Fruit fly (Drosophila melanogaster) whole organism, embryonic: ENCODE measurements around the gene Ppat-Dpck.

Experiments used
- Ada2b ChIP-seq: fragments of 200-800 bp; sonication (Bioruptor generic); IDR thresholded peaks from 2 replicates; pipeline ENCODE4 v1.3.6; 2022; ENCODE audit warnings: missing biosample characterization, missing genetic modification characterization
- CG1024 ChIP-seq: fragments of 200-800 bp; sonication (Bioruptor generic); IDR thresholded peaks from 2 replicates; pipeline ENCODE4 v1.3.6; 2022; ENCODE audit warnings: missing biosample characterization, missing genetic modification characterization
- CG10543 ChIP-seq: fragments of 200-800 bp; sonication (Bioruptor generic); optimal IDR thresholded peaks from 3 replicates; lab custom pipeline; 2017; ENCODE audit warnings: missing biosample characterization, mild to moderate bottlenecking, missing genetic modification characterization, moderate library complexity
- CG11093 ChIP-seq: fragments of 200-800 bp; sonication (Bioruptor generic); IDR thresholded peaks from 3 replicates; pipeline ENCODE4 v1.3.6; 2022; ENCODE audit warnings: missing biosample characterization, missing genetic modification characterization
- CG13624 ChIP-seq: fragments of 200-800 bp; sonication (Bioruptor generic); optimal IDR thresholded peaks from 2 replicates; lab custom pipeline; 2016; ENCODE audit warnings: missing biosample characterization, missing genetic modification characterization
- CG14667 ChIP-seq: fragments of 200-800 bp; sonication (Bioruptor generic); IDR thresholded peaks from 2 replicates; pipeline ENCODE4 v1.3.6; 2022; ENCODE audit warnings: missing biosample characterization, missing genetic modification characterization
- CG1529 ChIP-seq: fragments of 200-800 bp; sonication (Bioruptor generic); optimal IDR thresholded peaks from 3 replicates; lab custom pipeline; 2018; ENCODE audit warnings: missing biosample characterization, missing genetic modification characterization
- CG2120 ChIP-seq: fragments of 200-800 bp; sonication (Bioruptor generic); optimal IDR thresholded peaks from 3 replicates; lab custom pipeline; 2016; ENCODE audit warnings: missing biosample characterization, missing genetic modification characterization
- CG2199 ChIP-seq: fragments of 200-800 bp; sonication (Bioruptor generic); IDR thresholded peaks from 3 replicates; pipeline ENCODE4 v1.3.6; 2022; ENCODE audit warnings: missing biosample characterization, missing genetic modification characterization
- CG31388 ChIP-seq: fragments of 200-800 bp; sonication (Bioruptor generic); optimal IDR thresholded peaks from 2 replicates; lab custom pipeline; 2016; ENCODE audit warnings: missing biosample characterization, missing genetic modification characterization
- CG3838 ChIP-seq: fragments of 200-800 bp; sonication (Bioruptor generic); optimal IDR thresholded peaks from 3 replicates; lab custom pipeline; 2016; ENCODE audit warnings: missing biosample characterization, missing genetic modification characterization
- CG4404 ChIP-seq: fragments of 200-800 bp; sonication (Bioruptor generic); IDR thresholded peaks from 2 replicates; pipeline ENCODE4 v1.3.6; 2022; ENCODE audit warnings: missing biosample characterization, missing genetic modification characterization
- CG5180 ChIP-seq: fragments of 200-800 bp; sonication (Bioruptor generic); optimal IDR thresholded peaks from 3 replicates; lab custom pipeline; 2017; ENCODE audit warnings: missing biosample characterization, missing genetic modification characterization, mild to moderate bottlenecking, moderate library complexity, missing genetic modification reagents
- CG9797 ChIP-seq: fragments of 200-800 bp; sonication (Bioruptor generic); optimal IDR thresholded peaks from 3 replicates; lab custom pipeline; 2018; ENCODE audit warnings: missing biosample characterization, mild to moderate bottlenecking, missing genetic modification characterization
- CG9932 ChIP-seq: fragments of 200-800 bp; sonication (Bioruptor generic); IDR thresholded peaks from 2 replicates; pipeline ENCODE4 v1.3.6; 2022; ENCODE audit warnings: missing biosample characterization, missing genetic modification characterization
- CrebB ChIP-seq: fragments of 200-800 bp; sonication (Bioruptor generic); optimal IDR thresholded peaks from 3 replicates; lab custom pipeline; 2018; ENCODE audit warnings: missing biosample characterization, mild to moderate bottlenecking, missing genetic modification characterization
- D ChIP-seq, 2 experiments: fragments of 200-800 bp in 1 of 2; fragments of >200 bp in 1 of 2; sonication (Bioruptor generic) in 1 of 2; optimal IDR thresholded peaks; 2 replicates in 1 of 2; 3 replicates in 1 of 2; lab custom pipeline; 2017; ENCODE audit warnings: mild to moderate bottlenecking in 1 of 2, missing biosample characterization in 1 of 2, missing genetic modification characterization in 1 of 2, missing genetic modification reagents in 1 of 2
- Dad ChIP-seq: fragments of 200-800 bp; sonication (Bioruptor generic); optimal IDR thresholded peaks from 3 replicates; lab custom pipeline; 2016; ENCODE audit warnings: missing biosample characterization, missing genetic modification characterization
- Dbx ChIP-seq: fragments of 200-800 bp; sonication (Bioruptor generic); IDR thresholded peaks from 3 replicates; pipeline ENCODE4 v1.3.6; 2022; ENCODE audit warnings: missing biosample characterization, missing genetic modification characterization
- Gug ChIP-seq: fragments of 200-800 bp; sonication (Bioruptor generic); IDR thresholded peaks from 4 replicates; pipeline ENCODE4 v1.3.6; 2022; ENCODE audit warnings: missing biosample characterization, missing genetic modification characterization
- HLH3B ChIP-seq: fragments of 200-800 bp; sonication (Bioruptor generic); IDR thresholded peaks from 2 replicates; pipeline ENCODE4 v1.3.6; 2022; ENCODE audit warnings: missing biosample characterization, missing genetic modification characterization
- HmgZ ChIP-seq: fragments of 200-800 bp; sonication (Bioruptor generic); optimal IDR thresholded peaks from 2 replicates; lab custom pipeline; 2018; ENCODE audit warnings: missing biosample characterization, mild to moderate bottlenecking, missing genetic modification characterization
- Lpt ChIP-seq: fragments of >200 bp; optimal IDR thresholded peaks from 2 replicates; lab custom pipeline; 2018; ENCODE audit warnings: missing biosample characterization, missing genetic modification characterization
- Med ChIP-seq: fragments of 200-800 bp; sonication (Bioruptor generic); peaks from one replicate; lab custom pipeline; 2016; ENCODE audit warnings: missing biosample characterization, missing genetic modification characterization, mild to moderate bottlenecking, inconsistent platforms, moderate library complexity
- NC2α ChIP-seq: fragments of 200-800 bp; sonication (Bioruptor generic); optimal IDR thresholded peaks from 2 replicates; lab custom pipeline; 2016; ENCODE audit warnings: missing biosample characterization, missing genetic modification characterization
- NfI ChIP-seq: fragments of 200-800 bp; sonication (Bioruptor generic); optimal IDR thresholded peaks from 3 replicates; lab custom pipeline; 2018; ENCODE audit warnings: missing biosample characterization, mild to moderate bottlenecking, missing genetic modification characterization, moderate library complexity
- Sry-β ChIP-seq: fragments of 200-800 bp; sonication (Bioruptor generic); optimal IDR thresholded peaks from 2 replicates; lab custom pipeline; 2018; ENCODE audit warnings: missing biosample characterization, mild to moderate bottlenecking, missing genetic modification characterization, moderate library complexity
- TFAM ChIP-seq: fragments of 200-800 bp; sonication (Bioruptor generic); optimal IDR thresholded peaks from 2 replicates; lab custom pipeline; 2017; ENCODE audit warnings: missing biosample characterization, missing genetic modification characterization, inconsistent platforms
- Xbp1 ChIP-seq: fragments of 200-800 bp; sonication (Bioruptor generic); optimal IDR thresholded peaks from 3 replicates; lab custom pipeline; 2016; ENCODE audit warnings: missing biosample characterization, mild to moderate bottlenecking, missing genetic modification characterization
- chinmo ChIP-seq: fragments of 200-800 bp; sonication (Bioruptor generic); IDR thresholded peaks from 4 replicates; pipeline ENCODE4 v1.3.6; 2022; ENCODE audit warnings: missing biosample characterization, missing genetic modification characterization; ENCODE audit not compliant: partially characterized antibody
- crol ChIP-seq: fragments of 200-800 bp; sonication (Bioruptor generic); IDR thresholded peaks from 2 replicates; pipeline ENCODE4 v1.3.6; 2022; ENCODE audit warnings: missing biosample characterization, missing genetic modification characterization
- dm ChIP-seq: fragments of 200-800 bp; sonication (Bioruptor generic); optimal IDR thresholded peaks from 3 replicates; lab custom pipeline; 2016; ENCODE audit warnings: missing biosample characterization, missing genetic modification characterization
- esg ChIP-seq: fragments of 200-800 bp; sonication (Bioruptor generic); conservative IDR thresholded peaks from 2 replicates; pipeline ENCODE4 v1.3.6; 2022; ENCODE audit warnings: missing biosample characterization, missing genetic modification characterization
- fd3F ChIP-seq: fragments of 200-800 bp; sonication (Bioruptor generic); optimal IDR thresholded peaks from 2 replicates; lab custom pipeline; 2018; ENCODE audit warnings: missing biosample characterization, mild to moderate bottlenecking, missing genetic modification characterization, moderate library complexity
- ham ChIP-seq: fragments of 200-800 bp; sonication (Bioruptor generic); IDR thresholded peaks from 2 replicates; pipeline ENCODE4 v1.3.6; 2022; ENCODE audit warnings: missing biosample characterization, missing genetic modification characterization
- hkb ChIP-seq, 2 experiments: fragments of 200-800 bp in 1 of 2; fragments of >200 bp in 1 of 2; sonication (Bioruptor generic) in 1 of 2; IDR thresholded peaks in 1 of 2; optimal IDR thresholded peaks in 1 of 2; 2 replicates each; pipeline versions ENCODE4 v1.3.6 to Lab custom; 2017 to 2022; ENCODE audit warnings: missing biosample characterization in 1 of 2, missing genetic modification characterization in 1 of 2
- mirr ChIP-seq: fragments of 200-800 bp; sonication (Bioruptor generic); optimal IDR thresholded peaks from 3 replicates; lab custom pipeline; 2018; ENCODE audit warnings: missing biosample characterization, mild to moderate bottlenecking, missing genetic modification characterization
- mld ChIP-seq: fragments of 200-800 bp; sonication (Bioruptor generic); IDR thresholded peaks from 3 replicates; pipeline ENCODE4 v1.3.6; 2022; ENCODE audit warnings: missing biosample characterization, missing genetic modification characterization; ENCODE audit not compliant: partially characterized antibody
- nau ChIP-seq: fragments of 200-800 bp; sonication (Bioruptor generic); optimal IDR thresholded peaks from 3 replicates; lab custom pipeline; 2017; ENCODE audit warnings: missing biosample characterization, mild to moderate bottlenecking, missing genetic modification characterization, missing genetic modification reagents
- pan ChIP-seq, 4 experiments: fragments of >200 bp in 3 of 4; fragments of 200-800 bp in 1 of 4; sonication (Bioruptor generic) in 1 of 4; optimal IDR thresholded peaks in 3 of 4; IDR thresholded peaks in 1 of 4; 2 replicates each; pipeline versions ENCODE4 v1.3.6 to Lab custom; 2017 to 2022; ENCODE audit warnings: missing biosample characterization in 2 of 4, missing genetic modification characterization in 2 of 4, mixed read lengths in 1 of 4
- shn ChIP-seq: fragments of 200-800 bp; sonication (Bioruptor generic); optimal IDR thresholded peaks from 3 replicates; lab custom pipeline; 2016; ENCODE audit warnings: missing biosample characterization, missing genetic modification characterization
- sima ChIP-seq: fragments of 200-800 bp; sonication (Bioruptor generic); optimal IDR thresholded peaks from 2 replicates; lab custom pipeline; 2016; ENCODE audit warnings: missing biosample characterization, missing genetic modification characterization
- slou ChIP-seq: fragments of 200-800 bp; sonication (Bioruptor generic); optimal IDR thresholded peaks from 3 replicates; lab custom pipeline; 2016; ENCODE audit warnings: missing biosample characterization, missing genetic modification characterization
- ssp ChIP-seq: fragments of 200-800 bp; sonication (Bioruptor generic); IDR thresholded peaks from 2 replicates; pipeline ENCODE4 v1.3.6; 2022; ENCODE audit warnings: missing biosample characterization, missing genetic modification characterization
- tna ChIP-seq: fragments of 200-800 bp; sonication (Bioruptor generic); IDR thresholded peaks from 2 replicates; pipeline ENCODE4 v1.3.6; 2022; ENCODE audit warnings: missing biosample characterization, missing genetic modification characterization; ENCODE audit not compliant: partially characterized antibody
- twi ChIP-seq: fragments of 200-800 bp; optimal IDR thresholded peaks from 2 replicates; lab custom pipeline; 2019; ENCODE audit warnings: missing biosample characterization, mild to moderate bottlenecking, missing genetic modification characterization, moderate library complexity
- unc-4 ChIP-seq: fragments of 200-800 bp; sonication (Bioruptor generic); IDR thresholded peaks from 2 replicates; pipeline ENCODE4 v1.3.6; 2022; ENCODE audit warnings: missing biosample characterization, missing genetic modification characterization; ENCODE audit not compliant: partially characterized antibody
- zfh2 ChIP-seq: fragments of 200-800 bp; sonication (Bioruptor generic); optimal IDR thresholded peaks from 2 replicates; lab custom pipeline; 2016; ENCODE audit warnings: missing biosample characterization, missing genetic modification characterization

Ppat-Dpck gene

dm6 chr3L:5751740-5752579 lies 16.6 kb downstream of the Ppat-Dpck start, which contains the start of gene DnaJ-1 (continued):
- TF ChIP-seq mld (GFP tag; lab: Robert Waterston, UW): peak; percentile 95
- no peak for TF ChIP-seq HLH3B (GFP tag; lab: Robert Waterston, UW)
- no peak; the same call in 1 of the 2 replicates for TF ChIP-seq ssp (GFP tag; lab: Robert Waterston, UW)
- peak; percentile 69 for TF ChIP-seq CG10543 (GFP tag; lab: Kevin White, UChicago)
- TF ChIP-seq CG3838 (GFP tag; lab: Kevin White, UChicago): no peak
- TF ChIP-seq tna: peak; percentile 94
- peak; percentile 32 for TF ChIP-seq NC2α (GFP tag; lab: Kevin White, UChicago)
- no peak for TF ChIP-seq NfI (GFP tag; lab: Kevin White, UChicago)
- TF ChIP-seq CG5180: peak; percentile 3
- TF ChIP-seq dm: peak; percentile 45
- TF ChIP-seq Dad (GFP tag; lab: Kevin White, UChicago): no peak
- peak; percentile 51; the same call in 1 of the 2 replicates for TF ChIP-seq CG9932 (GFP tag; lab: Robert Waterston, UW)
- TF ChIP-seq CG14667 (GFP tag; lab: Robert Waterston, UW): no peak
- no peak for TF ChIP-seq sima (GFP tag; lab: Kevin White, UChicago)
- TF ChIP-seq hkb (optimal IDR thresholded peaks at IDR 0.05; lab: Kevin White, UChicago): no peak
- TF ChIP-seq hkb (GFP tag; IDR thresholded peaks at IDR 0.05; lab: Robert Waterston, UW): no peak
- TF ChIP-seq CG31388 (GFP tag; lab: Kevin White, UChicago): no peak
- TF ChIP-seq CG1529 (GFP tag; lab: Kevin White, UChicago): peak; percentile 54
- TF ChIP-seq CG4404 (GFP tag; lab: Robert Waterston, UW): no peak
- no peak for TF ChIP-seq zfh2 (GFP tag; lab: Kevin White, UChicago)
- peak; percentile 30 for TF ChIP-seq CG2120
- TF ChIP-seq Lpt (GFP tag; lab: Kevin White, UChicago): no peak
- TF ChIP-seq Ada2b: no peak
- no peak for TF ChIP-seq slou
- no peak for TF ChIP-seq CG1024 (GFP tag; lab: Robert Waterston, UW)
- no peak for TF ChIP-seq CG2199
- no peak for TF ChIP-seq mirr (GFP tag; lab: Kevin White, UChicago)
- peak; percentile 21 for TF ChIP-seq shn (GFP tag; lab: Kevin White, UChicago)
- TF ChIP-seq CG9797 (GFP tag; lab: Kevin White, UChicago): peak; percentile 54
- no peak for TF ChIP-seq D (optimal IDR thresholded peaks at IDR 0.05; lab: Kevin White, UChicago)
- no peak for TF ChIP-seq D (GFP tag; optimal IDR thresholded peaks at IDR 0.05; lab: Kevin White, UChicago)
- TF ChIP-seq Gug (GFP tag; lab: Robert Waterston, UW): no peak
- no peak for TF ChIP-seq TFAM (GFP tag; lab: Kevin White, UChicago)
- no peak for TF ChIP-seq pan (optimal IDR thresholded peaks at IDR 0.05; lab: Kevin White, UChicago)
- no peak for TF ChIP-seq pan (GFP tag; optimal IDR thresholded peaks at IDR 0.05 in 1 of 2, IDR thresholded peaks at IDR 0.05 in 1 of 2)
- TF ChIP-seq unc-4 (GFP tag; lab: Robert Waterston, UW): peak; percentile 97
- TF ChIP-seq Med (GFP tag; lab: Kevin White, UChicago): peak; percentile 90
- TF ChIP-seq nau (GFP tag; lab: Kevin White, UChicago): no peak
- no peak for TF ChIP-seq CG11093 (GFP tag; lab: Robert Waterston, UW)
- TF ChIP-seq twi (tag; lab: Kevin White, UChicago): no peak
- TF ChIP-seq crol (GFP tag; lab: Robert Waterston, UW): no peak
- no peak for TF ChIP-seq esg (GFP tag; lab: Robert Waterston, UW)
- no peak for TF ChIP-seq Xbp1 (GFP tag; lab: Kevin White, UChicago)
- TF ChIP-seq Sry-β (GFP tag; lab: Kevin White, UChicago): peak; percentile 7
- TF ChIP-seq chinmo: peak; percentile 97
- TF ChIP-seq HmgZ (tag; lab: Kevin White, UChicago): peak; percentile 60
- TF ChIP-seq fd3F (GFP tag; lab: Kevin White, UChicago): no peak
- peak; percentile 22 for TF ChIP-seq CG13624 (GFP tag; lab: Kevin White, UChicago)
- TF ChIP-seq Dbx (GFP tag; lab: Robert Waterston, UW): no peak; the same call in 1 of the 3 replicates
- no peak for TF ChIP-seq ham
- peak; percentile 30 for TF ChIP-seq CrebB (tag; lab: Kevin White, UChicago)
